Fruit fly (Drosophila melanogaster) whole organism, embryonic: ENCODE results near the gene CG11811.

Experiments
- Adf1 ChIP-seq: fragments of 200-800 bp; sonication (Bioruptor generic); IDR thresholded peaks from 2 replicates; pipeline ENCODE4 v1.3.6; 2022; ENCODE audit warnings: missing biosample characterization, missing genetic modification characterization
- Antp ChIP-seq: fragments of 200-800 bp; sonication (Bioruptor generic); optimal IDR thresholded peaks from 3 replicates; lab custom pipeline; 2016; ENCODE audit warnings: missing biosample characterization, missing genetic modification characterization
- C15 ChIP-seq: fragments of 200-800 bp; sonication (Bioruptor generic); IDR thresholded peaks from 3 replicates; pipeline ENCODE4 v1.3.6; 2022; ENCODE audit warnings: missing biosample characterization, missing genetic modification characterization
- CG10209 ChIP-seq: fragments of 200-800 bp; sonication (Bioruptor generic); optimal IDR thresholded peaks from 3 replicates; lab custom pipeline; 2017; ENCODE audit warnings: missing biosample characterization, mild to moderate bottlenecking, missing genetic modification characterization, missing genetic modification reagents
- CG10267 ChIP-seq: fragments of 200-800 bp; sonication (Bioruptor generic); optimal IDR thresholded peaks from 2 replicates; lab custom pipeline; 2018; ENCODE audit warnings: missing biosample characterization, mild to moderate bottlenecking, missing genetic modification characterization, moderate library complexity
- CG10321 ChIP-seq: fragments of 200-800 bp; sonication (Bioruptor generic); IDR thresholded peaks from 2 replicates; pipeline ENCODE4 v1.3.6; 2022; ENCODE audit warnings: missing biosample characterization, missing genetic modification characterization
- CG10543 ChIP-seq: fragments of 200-800 bp; sonication (Bioruptor generic); optimal IDR thresholded peaks from 3 replicates; lab custom pipeline; 2017; ENCODE audit warnings: missing biosample characterization, mild to moderate bottlenecking, missing genetic modification characterization, moderate library complexity
- CG12299 ChIP-seq: fragments of 200-800 bp; sonication (Bioruptor generic); optimal IDR thresholded peaks from 2 replicates; lab custom pipeline; 2018; ENCODE audit warnings: missing biosample characterization, mild to moderate bottlenecking, missing genetic modification characterization
- CG1233 ChIP-seq: fragments of 200-800 bp; sonication (Bioruptor generic); optimal IDR thresholded peaks from 4 replicates; lab custom pipeline; 2018; ENCODE audit warnings: missing biosample characterization, mild to moderate bottlenecking, missing genetic modification characterization
- CG13424 ChIP-seq: fragments of 200-800 bp; sonication (Bioruptor generic); optimal IDR thresholded peaks from 2 replicates; lab custom pipeline; 2019; ENCODE audit warnings: missing biosample characterization, mild to moderate bottlenecking, missing genetic modification characterization, moderate library complexity
- CG17612 ChIP-seq: fragments of 200-800 bp; sonication (Bioruptor generic); IDR thresholded peaks from 2 replicates; pipeline ENCODE4 v1.3.6; 2022; ENCODE audit warnings: missing biosample characterization, missing genetic modification characterization
- CG1832 ChIP-seq: fragments of 200-800 bp; sonication (Bioruptor generic); optimal IDR thresholded peaks from 2 replicates; lab custom pipeline; 2017; ENCODE audit warnings: missing biosample characterization, mild to moderate bottlenecking, missing genetic modification characterization, inconsistent platforms
- CG18476 ChIP-seq: fragments of 200-800 bp; sonication (Bioruptor generic); optimal IDR thresholded peaks from 2 replicates; lab custom pipeline; 2016; ENCODE audit warnings: missing biosample characterization, mild to moderate bottlenecking, missing genetic modification characterization
- CG18599 ChIP-seq: fragments of 200-800 bp; sonication (Bioruptor generic); optimal IDR thresholded peaks from 3 replicates; lab custom pipeline; 2017; ENCODE audit warnings: missing biosample characterization, missing genetic modification characterization, mild to moderate bottlenecking, moderate library complexity, missing genetic modification reagents
- CG2120 ChIP-seq: fragments of 200-800 bp; sonication (Bioruptor generic); optimal IDR thresholded peaks from 3 replicates; lab custom pipeline; 2016; ENCODE audit warnings: missing biosample characterization, missing genetic modification characterization
- CG2678 ChIP-seq: fragments of 200-800 bp; sonication (Bioruptor generic); optimal IDR thresholded peaks from 3 replicates; lab custom pipeline; 2019; ENCODE audit warnings: missing biosample characterization, mild to moderate bottlenecking, missing genetic modification characterization, moderate library complexity
- CG30431 ChIP-seq: fragments of 200-800 bp; sonication (Bioruptor generic); optimal IDR thresholded peaks from 2 replicates; lab custom pipeline; 2017; ENCODE audit warnings: missing biosample characterization, missing genetic modification characterization
- CG3065 ChIP-seq: fragments of 200-800 bp; sonication (Bioruptor generic); optimal IDR thresholded peaks from 2 replicates; lab custom pipeline; 2016; ENCODE audit warnings: missing biosample characterization, missing genetic modification characterization
- CG31388 ChIP-seq: fragments of 200-800 bp; sonication (Bioruptor generic); optimal IDR thresholded peaks from 2 replicates; lab custom pipeline; 2016; ENCODE audit warnings: missing biosample characterization, missing genetic modification characterization
- CG3407 ChIP-seq: fragments of 200-800 bp; sonication (Bioruptor generic); optimal IDR thresholded peaks from 2 replicates; lab custom pipeline; 2018; ENCODE audit warnings: missing biosample characterization, mild to moderate bottlenecking, missing genetic modification characterization
- CG4424 ChIP-seq: fragments of 200-800 bp; sonication (Bioruptor generic); optimal IDR thresholded peaks from 3 replicates; lab custom pipeline; 2016; ENCODE audit warnings: missing biosample characterization, missing genetic modification characterization
- CG6854 ChIP-seq: fragments of 200-800 bp; sonication (Bioruptor generic); optimal IDR thresholded peaks from 3 replicates; lab custom pipeline; 2017; ENCODE audit warnings: missing biosample characterization, mild to moderate bottlenecking, missing genetic modification characterization
- CG9437 ChIP-seq: fragments of 200-800 bp; sonication (Bioruptor generic); optimal IDR thresholded peaks from 2 replicates; lab custom pipeline; 2018; ENCODE audit warnings: missing biosample characterization, mild to moderate bottlenecking, missing genetic modification characterization
- GATAe ChIP-seq: fragments of 200-800 bp; sonication (Bioruptor generic); conservative IDR thresholded peaks from 2 replicates; pipeline ENCODE4 v1.3.6; 2022; ENCODE audit warnings: missing biosample characterization, missing genetic modification characterization
- HLH3B ChIP-seq: fragments of 200-800 bp; sonication (Bioruptor generic); IDR thresholded peaks from 2 replicates; pipeline ENCODE4 v1.3.6; 2022; ENCODE audit warnings: missing biosample characterization, missing genetic modification characterization
- HmgZ ChIP-seq: fragments of 200-800 bp; sonication (Bioruptor generic); optimal IDR thresholded peaks from 2 replicates; lab custom pipeline; 2018; ENCODE audit warnings: missing biosample characterization, mild to moderate bottlenecking, missing genetic modification characterization
- Med ChIP-seq: fragments of 200-800 bp; sonication (Bioruptor generic); peaks from one replicate; lab custom pipeline; 2016; ENCODE audit warnings: missing biosample characterization, missing genetic modification characterization, mild to moderate bottlenecking, inconsistent platforms, moderate library complexity
- Myb ChIP-seq: fragments of 200-800 bp; sonication (Bioruptor generic); optimal IDR thresholded peaks from 2 replicates; lab custom pipeline; 2016; ENCODE audit warnings: missing biosample characterization, missing genetic modification characterization
- NC2β ChIP-seq: fragments of 200-800 bp; sonication (Bioruptor generic); optimal IDR thresholded peaks from 2 replicates; lab custom pipeline; 2016; ENCODE audit warnings: missing biosample characterization, missing genetic modification characterization
- PHDP ChIP-seq: fragments of 200-800 bp; sonication (Bioruptor generic); optimal IDR thresholded peaks from 3 replicates; lab custom pipeline; 2018; ENCODE audit warnings: missing biosample characterization, mild to moderate bottlenecking, missing genetic modification characterization, moderate library complexity
- Ravus ChIP-seq: fragments of 200-800 bp; sonication (Bioruptor generic); IDR thresholded peaks from 2 replicates; pipeline ENCODE4 v1.3.6; 2022; ENCODE audit warnings: missing biosample characterization, missing genetic modification characterization
- Xbp1 ChIP-seq: fragments of 200-800 bp; sonication (Bioruptor generic); optimal IDR thresholded peaks from 3 replicates; lab custom pipeline; 2016; ENCODE audit warnings: missing biosample characterization, mild to moderate bottlenecking, missing genetic modification characterization
- al ChIP-seq: fragments of 200-800 bp; sonication (Bioruptor generic); IDR thresholded peaks from 2 replicates; pipeline ENCODE4 v1.3.6; 2022; ENCODE audit warnings: missing biosample characterization, missing genetic modification characterization
- ase ChIP-seq: fragments of 200-800 bp; sonication (Bioruptor generic); IDR thresholded peaks from 3 replicates; pipeline ENCODE4 v1.3.6; 2022; ENCODE audit warnings: missing biosample characterization, missing genetic modification characterization
- ash1 ChIP-seq: fragments of 200-800 bp; sonication (Bioruptor generic); optimal IDR thresholded peaks from 2 replicates; lab custom pipeline; 2018; ENCODE audit warnings: missing biosample characterization, mild to moderate bottlenecking, missing genetic modification characterization
- br ChIP-seq: fragments of >200 bp; optimal IDR thresholded peaks from 2 replicates; lab custom pipeline; 2017
- cato ChIP-seq: fragments of 200-800 bp; sonication (Bioruptor generic); optimal IDR thresholded peaks from 2 replicates; lab custom pipeline; 2016; ENCODE audit warnings: missing biosample characterization, missing genetic modification characterization, borderline replicate concordance
- dan ChIP-seq: fragments of 200-800 bp; sonication (Bioruptor generic); IDR thresholded peaks from 2 replicates; pipeline ENCODE4 v1.3.6; 2022; ENCODE audit warnings: missing biosample characterization, missing genetic modification characterization
- dm ChIP-seq: fragments of 200-800 bp; sonication (Bioruptor generic); optimal IDR thresholded peaks from 3 replicates; lab custom pipeline; 2016; ENCODE audit warnings: missing biosample characterization, missing genetic modification characterization
- fru ChIP-seq: fragments of >200 bp; optimal IDR thresholded peaks from 2 replicates; lab custom pipeline; 2017
- hbn ChIP-seq: fragments of 200-800 bp; sonication (Bioruptor generic); IDR thresholded peaks from 2 replicates; pipeline ENCODE4 v1.3.6; 2022; ENCODE audit warnings: missing biosample characterization, missing genetic modification characterization; ENCODE audit not compliant: partially characterized antibody
- ken ChIP-seq: fragments of 200-800 bp; sonication (Bioruptor generic); IDR thresholded peaks from 3 replicates; pipeline ENCODE4 v1.3.6; 2022; ENCODE audit warnings: missing biosample characterization, missing genetic modification characterization
- maf-S ChIP-seq: fragments of 200-800 bp; sonication (Bioruptor generic); optimal IDR thresholded peaks from 2 replicates; lab custom pipeline; 2016; ENCODE audit warnings: missing biosample characterization, missing genetic modification characterization
- odd ChIP-seq: fragments of 200-800 bp; sonication (Bioruptor generic); optimal IDR thresholded peaks from 2 replicates; lab custom pipeline; 2017; ENCODE audit warnings: missing biosample characterization, mild to moderate bottlenecking, missing genetic modification characterization
- pfk ChIP-seq: fragments of 200-800 bp; sonication (Bioruptor generic); optimal IDR thresholded peaks from 2 replicates; lab custom pipeline; 2018; ENCODE audit warnings: missing biosample characterization, mild to moderate bottlenecking, missing genetic modification characterization, moderate library complexity
- pum ChIP-seq: fragments of 200-800 bp; sonication (Bioruptor generic); optimal IDR thresholded peaks from 2 replicates; lab custom pipeline; 2016; ENCODE audit warnings: missing biosample characterization, missing genetic modification characterization
- pzg ChIP-seq: fragments of 200-800 bp; sonication (Bioruptor generic); optimal IDR thresholded peaks from 3 replicates; lab custom pipeline; 2018; ENCODE audit warnings: missing biosample characterization, mild to moderate bottlenecking, missing genetic modification characterization, moderate library complexity
- ro ChIP-seq: fragments of 200-800 bp; sonication (Bioruptor generic); IDR thresholded peaks from 2 replicates; pipeline ENCODE4 v1.3.6; 2022; ENCODE audit warnings: missing biosample characterization, missing genetic modification characterization
- run ChIP-seq: fragments of 200-800 bp; sonication (Bioruptor generic); optimal IDR thresholded peaks from 3 replicates; lab custom pipeline; 2018; ENCODE audit warnings: missing biosample characterization, mild to moderate bottlenecking, missing genetic modification characterization
- sim ChIP-seq: fragments of 200-800 bp; sonication (Bioruptor generic); IDR thresholded peaks from 2 replicates; pipeline ENCODE4 v1.3.6; 2022; ENCODE audit warnings: missing biosample characterization, missing genetic modification characterization
- slp2 ChIP-seq: fragments of 200-800 bp; sonication (Bioruptor generic); optimal IDR thresholded peaks from 2 replicates; lab custom pipeline; 2016; ENCODE audit warnings: missing biosample characterization, missing genetic modification characterization
- so ChIP-seq: fragments of 200-800 bp; sonication (Bioruptor generic); IDR thresholded peaks from 3 replicates; pipeline ENCODE4 v1.3.6; 2022; ENCODE audit warnings: missing biosample characterization, missing genetic modification characterization
- tup ChIP-seq: fragments of 200-800 bp; sonication (Bioruptor generic); optimal IDR thresholded peaks from 2 replicates; lab custom pipeline; 2016; ENCODE audit warnings: missing biosample characterization, mild to moderate bottlenecking, missing genetic modification characterization, moderate library complexity

The CG11811 gene

DNA sequence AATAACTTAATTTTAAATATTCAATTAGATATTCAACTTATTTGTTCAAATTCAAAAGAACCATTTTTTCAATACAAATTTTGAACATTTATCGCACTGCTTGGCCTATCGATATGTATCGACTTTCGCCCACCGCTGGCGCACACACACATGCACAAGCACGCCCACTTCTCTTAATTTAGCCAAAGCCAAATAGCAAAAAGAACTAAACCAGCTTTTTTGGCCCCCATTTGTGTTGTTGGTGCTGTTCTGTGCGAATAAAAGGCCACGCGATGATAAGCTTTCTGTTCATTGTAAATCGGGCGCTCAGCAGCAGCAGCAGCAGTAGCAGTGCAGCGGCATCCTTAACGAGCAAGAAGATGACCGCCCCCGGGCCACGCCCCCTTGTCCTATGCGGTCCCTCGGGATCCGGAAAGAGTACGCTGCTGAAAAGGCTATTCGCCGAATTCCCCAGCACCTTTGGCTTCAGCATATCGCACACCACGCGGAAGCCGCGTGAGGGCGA lies at the start of gene CG11811 (continued):
- peak; percentile 26 for TF ChIP-seq CG18599 (GFP tag; lab: Kevin White, UChicago)
- no peak for TF ChIP-seq odd
- TF ChIP-seq Xbp1 (GFP tag; lab: Kevin White, UChicago): no peak
- TF ChIP-seq CG30431 (GFP tag; lab: Kevin White, UChicago): no peak
- TF ChIP-seq cato (GFP tag; lab: Kevin White, UChicago): no peak
- TF ChIP-seq CG10543 (GFP tag; lab: Kevin White, UChicago): peak; percentile 22
- no peak for TF ChIP-seq run (tag; lab: Kevin White, UChicago)
- TF ChIP-seq CG18476: no peak
- TF ChIP-seq CG1832: no peak
- TF ChIP-seq NC2β: no peak
- TF ChIP-seq hbn (GFP tag; lab: Robert Waterston, UW): peak; percentile 67; the same call in 1 of the 2 replicates
- no peak for TF ChIP-seq dan (GFP tag; lab: Robert Waterston, UW)
- TF ChIP-seq HLH3B (GFP tag; lab: Robert Waterston, UW): no peak
- no peak for TF ChIP-seq ro
- no peak for TF ChIP-seq br
- no peak for TF ChIP-seq pum (GFP tag; lab: Kevin White, UChicago)
- no peak for TF ChIP-seq Antp (GFP tag; lab: Kevin White, UChicago)
- peak; percentile 93 for TF ChIP-seq CG3065 (GFP tag; lab: Kevin White, UChicago)
- TF ChIP-seq ken (GFP tag; lab: Robert Waterston, UW): no peak
- no peak for TF ChIP-seq ase
- no peak for TF ChIP-seq slp2 (GFP tag; lab: Kevin White, UChicago)
- no peak for TF ChIP-seq GATAe (GFP tag; lab: Robert Waterston, UW)
- TF ChIP-seq Med (GFP tag; lab: Kevin White, UChicago): peak; percentile 89
- TF ChIP-seq CG4424 (GFP tag; lab: Kevin White, UChicago): no peak
- no peak for TF ChIP-seq CG10209 (GFP tag; lab: Kevin White, UChicago)
- no peak for TF ChIP-seq so (GFP tag; lab: Robert Waterston, UW)
- no peak for TF ChIP-seq ash1
- no peak for TF ChIP-seq CG3407 (GFP tag; lab: Kevin White, UChicago)
- no peak for TF ChIP-seq pfk (GFP tag; lab: Kevin White, UChicago)
- TF ChIP-seq CG1233 (GFP tag; lab: Kevin White, UChicago): no peak
- TF ChIP-seq PHDP: no peak
- TF ChIP-seq fru (lab: Kevin White, UChicago): no peak
- TF ChIP-seq CG10267 (tag; lab: Kevin White, UChicago): peak; percentile 52
- no peak for TF ChIP-seq CG13424
- no peak for TF ChIP-seq CG10321 (GFP tag; lab: Robert Waterston, UW)
- TF ChIP-seq CG9437 (GFP tag; lab: Kevin White, UChicago): no peak
- no peak for TF ChIP-seq CG2678 (tag; lab: Kevin White, UChicago)
- peak; percentile 70 for TF ChIP-seq HmgZ (tag; lab: Kevin White, UChicago)
- TF ChIP-seq pzg: peak; percentile 62
- TF ChIP-seq dm (GFP tag; lab: Kevin White, UChicago): peak; percentile 57
- TF ChIP-seq CG31388 (GFP tag; lab: Kevin White, UChicago): no peak
- no peak for TF ChIP-seq Ravus (GFP tag; lab: Robert Waterston, UW)
- no peak for TF ChIP-seq maf-S (GFP tag; lab: Kevin White, UChicago)
- no peak for TF ChIP-seq CG2120
- TF ChIP-seq Adf1: peak; percentile 50; the same call in 1 of the 2 replicates
- TF ChIP-seq CG6854 (GFP tag; lab: Kevin White, UChicago): no peak
- no peak for TF ChIP-seq CG12299 (tag; lab: Kevin White, UChicago)
- no peak for TF ChIP-seq tup (GFP tag; lab: Kevin White, UChicago)
- no peak for TF ChIP-seq sim (GFP tag; lab: Robert Waterston, UW)
- no peak for TF ChIP-seq al (GFP tag; lab: Robert Waterston, UW)
- peak; percentile 4 for TF ChIP-seq Myb (GFP tag; lab: Kevin White, UChicago)
- TF ChIP-seq C15 (GFP tag; lab: Robert Waterston, UW): no peak
- TF ChIP-seq CG17612 (GFP tag; lab: Robert Waterston, UW): no peak
